Worm (Caenorhabditis elegans) whole organism, L1 larva: Measurements from ENCODE around the gene W03G11.2.

Source experiments
- C16A3.4 ChIP-seq: fragments of 150-350 bp; optimal IDR thresholded peaks from 2 replicates; lab custom pipeline; 2014; ENCODE audit warnings: missing biosample characterization, missing genetic modification characterization
- C34B4.2 ChIP-seq: sonication (generic microtip); optimal IDR thresholded peaks from 2 replicates; lab custom pipeline; 2017; ENCODE audit warnings: mild to moderate bottlenecking, missing genetic modification characterization, missing compliant biosample characterization
- Y116A8C.19 ChIP-seq: sonication (generic microtip); optimal IDR thresholded peaks from 2 replicates; lab custom pipeline; 2016; ENCODE audit warnings: missing compliant biosample characterization, missing genetic modification characterization, borderline replicate concordance
- aha-1 ChIP-seq: fragments of 150-350 bp; optimal IDR thresholded peaks from 2 replicates; lab custom pipeline; 2014; ENCODE audit warnings: missing biosample characterization, missing genetic modification characterization
- aly-2 ChIP-seq: fragments of 150-350 bp; optimal IDR thresholded peaks from 2 replicates; lab custom pipeline; 2014; ENCODE audit warnings: missing biosample characterization, missing genetic modification characterization
- ceh-82 ChIP-seq, 3 experiments: fragments of 150-350 bp in 1 of 3; sonication (generic microtip) in 2 of 3; optimal IDR thresholded peaks; 2 replicates each; lab custom pipeline; 2014 to 2017; ENCODE audit warnings: missing biosample characterization in 3 of 3, missing genetic modification characterization in 3 of 3
- ceh-90 ChIP-seq: sonication (generic microtip); optimal IDR thresholded peaks from 2 replicates; lab custom pipeline; 2016; ENCODE audit warnings: missing genetic modification characterization, missing compliant biosample characterization
- efl-1 ChIP-seq, 4 experiments: fragments of 150-350 bp; optimal IDR thresholded peaks in 3 of 4; peaks in 1 of 4; 1 replicate in 1 of 4; 2 replicates in 3 of 4; lab custom pipeline; 2014; ENCODE audit warnings: missing biosample characterization in 2 of 4, missing genetic modification characterization in 2 of 4, missing genetic modification reagents in 2 of 4
- egl-13 ChIP-seq: sonication (generic microtip); optimal IDR thresholded peaks from 2 replicates; lab custom pipeline; 2016; ENCODE audit warnings: missing genotype, missing genetic modification reagents, missing genetic modification characterization, missing compliant biosample characterization
- egl-27 ChIP-seq, 2 experiments: fragments of 150-350 bp in 1 of 2; sonication (generic microtip); optimal IDR thresholded peaks; 3 replicates each; lab custom pipeline; 2017 to 2018; ENCODE audit warnings: missing biosample characterization in 2 of 2, missing genetic modification characterization in 2 of 2, missing genetic modification reagents in 2 of 2
- ets-5 ChIP-seq: fragments of 200-800 bp; sonication (Bioruptor generic); IDR thresholded peaks from 2 replicates; pipeline ENCODE4 v1.3.6; 2022; ENCODE audit warnings: missing genetic modification characterization, missing compliant biosample characterization
- fkh-8 ChIP-seq: sonication (generic microtip); optimal IDR thresholded peaks from 2 replicates; lab custom pipeline; 2016; ENCODE audit warnings: mild to moderate bottlenecking, missing genetic modification characterization, missing compliant biosample characterization
- fos-1 ChIP-seq: fragments of 150-350 bp; optimal IDR thresholded peaks from 2 replicates; lab custom pipeline; 2014; ENCODE audit warnings: missing biosample characterization, missing genetic modification characterization
- grh-1 ChIP-seq: fragments of 200-800 bp; sonication (Bioruptor generic); IDR thresholded peaks from 2 replicates; pipeline ENCODE4 v1.3.6; 2022; ENCODE audit warnings: missing genetic modification reagents, missing genetic modification characterization, missing compliant biosample characterization
- hlh-17 ChIP-seq: fragments of 200-800 bp; sonication (Bioruptor generic); optimal IDR thresholded peaks from 2 replicates; lab custom pipeline; 2018; ENCODE audit warnings: missing genetic modification characterization, mild to moderate bottlenecking, missing compliant biosample characterization, moderate library complexity, borderline replicate concordance
- hlh-4 ChIP-seq: sonication (generic microtip); optimal IDR thresholded peaks from 2 replicates; lab custom pipeline; 2016; ENCODE audit warnings: mild to moderate bottlenecking, missing genetic modification characterization, missing compliant biosample characterization
- hpl-2 ChIP-seq: fragments of 150-350 bp; optimal IDR thresholded peaks from 2 replicates; lab custom pipeline; 2014; ENCODE audit warnings: missing biosample characterization, missing genetic modification reagents, missing genetic modification characterization
- irx-1 ChIP-seq: sonication (generic microtip); optimal IDR thresholded peaks from 2 replicates; lab custom pipeline; 2016; ENCODE audit warnings: missing genetic modification characterization, missing compliant biosample characterization
- jun-1 ChIP-seq: fragments of 150-350 bp; optimal IDR thresholded peaks from 2 replicates; lab custom pipeline; 2014; ENCODE audit warnings: missing biosample characterization, missing genetic modification reagents, missing genetic modification characterization
- lin-15B ChIP-seq: fragments of 150-350 bp; sonication (generic microtip); optimal IDR thresholded peaks from 3 replicates; lab custom pipeline; 2014; ENCODE audit warnings: missing biosample characterization, missing genetic modification characterization
- lin-35 ChIP-seq, 2 experiments: fragments of 150-350 bp; optimal IDR thresholded peaks; 2 replicates each; lab custom pipeline; 2014; ENCODE audit warnings: missing biosample characterization in 2 of 2, missing genetic modification characterization in 2 of 2, missing genetic modification reagents in 2 of 2
- lir-3 ChIP-seq: sonication (generic microtip); optimal IDR thresholded peaks from 2 replicates; lab custom pipeline; 2016; ENCODE audit warnings: mild to moderate bottlenecking, missing genetic modification characterization, moderate library complexity, missing compliant biosample characterization; ENCODE audit not compliant: poor library complexity
- lsy-2 ChIP-seq, 2 experiments: fragments of 150-350 bp; optimal IDR thresholded peaks; 2 replicates each; lab custom pipeline; 2014; ENCODE audit warnings: missing biosample characterization in 2 of 2, missing genetic modification characterization in 2 of 2
- mab-9 ChIP-seq: fragments of 200-800 bp; sonication (Bioruptor generic); IDR thresholded peaks from 2 replicates; pipeline ENCODE4 v1.3.6; 2022; ENCODE audit warnings: missing genetic modification reagents, missing genetic modification characterization, missing compliant biosample characterization
- mdl-1 ChIP-seq, 2 experiments: fragments of 150-350 bp; optimal IDR thresholded peaks; 2 replicates each; lab custom pipeline; 2014 to 2017; ENCODE audit warnings: missing biosample characterization in 2 of 2, missing genetic modification characterization in 2 of 2, inconsistent platforms in 1 of 2
- mef-2 ChIP-seq: fragments of 150-350 bp; optimal IDR thresholded peaks from 2 replicates; lab custom pipeline; 2014; ENCODE audit warnings: missing biosample characterization, missing genetic modification characterization
- mep-1 ChIP-seq: fragments of 150-350 bp; optimal IDR thresholded peaks from 2 replicates; lab custom pipeline; 2014; ENCODE audit warnings: missing biosample characterization, missing genetic modification characterization
- nhr-11 ChIP-seq: fragments of 150-350 bp; optimal IDR thresholded peaks from 2 replicates; lab custom pipeline; 2014; ENCODE audit warnings: missing biosample characterization, missing genetic modification characterization
- nhr-12 ChIP-seq: sonication (generic microtip); optimal IDR thresholded peaks from 2 replicates; lab custom pipeline; 2017; ENCODE audit warnings: missing biosample characterization, missing genetic modification characterization
- nhr-20 ChIP-seq: sonication (generic microtip); optimal IDR thresholded peaks from 2 replicates; lab custom pipeline; 2016; ENCODE audit warnings: mild to moderate bottlenecking, missing genetic modification characterization, missing compliant biosample characterization
- nhr-237 ChIP-seq: fragments of 150-350 bp; optimal IDR thresholded peaks from 2 replicates; lab custom pipeline; 2014; ENCODE audit warnings: missing biosample characterization, missing genetic modification characterization
- nhr-76 ChIP-seq: sonication (generic microtip); optimal IDR thresholded peaks from 2 replicates; lab custom pipeline; 2017; ENCODE audit warnings: missing biosample characterization, missing genetic modification characterization
- nhr-77 ChIP-seq: fragments of 150-350 bp; optimal IDR thresholded peaks from 2 replicates; lab custom pipeline; 2014; ENCODE audit warnings: missing biosample characterization, missing genetic modification characterization
- nhr-84 ChIP-seq: sonication (generic microtip); optimal IDR thresholded peaks from 2 replicates; lab custom pipeline; 2017; ENCODE audit warnings: missing biosample characterization, missing genetic modification characterization
- nhr-85 ChIP-seq: sonication (generic microtip); peaks from one replicate; lab custom pipeline; 2016; ENCODE audit warnings: missing genetic modification characterization, inconsistent platforms, missing compliant biosample characterization
- rnt-1 ChIP-seq: sonication (generic microtip); optimal IDR thresholded peaks from 2 replicates; lab custom pipeline; 2016; ENCODE audit warnings: mild to moderate bottlenecking, missing genetic modification characterization, moderate library complexity, missing compliant biosample characterization
- skn-1 ChIP-seq: fragments of 150-350 bp; optimal IDR thresholded peaks from 2 replicates; lab custom pipeline; 2014; ENCODE audit warnings: missing biosample characterization, missing genetic modification characterization
- snpc-4 ChIP-seq: fragments of 150-350 bp; optimal IDR thresholded peaks from 2 replicates; lab custom pipeline; 2014; ENCODE audit warnings: missing biosample characterization, missing genetic modification characterization
- sox-4 ChIP-seq: sonication (generic microtip); optimal IDR thresholded peaks from 2 replicates; lab custom pipeline; 2016; ENCODE audit warnings: missing genetic modification characterization, missing compliant biosample characterization
- sptf-1 ChIP-seq: fragments of 150-350 bp; optimal IDR thresholded peaks from 2 replicates; lab custom pipeline; 2014; ENCODE audit warnings: missing biosample characterization, missing genetic modification characterization
- sup-37 ChIP-seq: fragments of 200-800 bp; sonication (Bioruptor generic); optimal IDR thresholded peaks from 2 replicates; lab custom pipeline; 2018; ENCODE audit warnings: mild to moderate bottlenecking, missing genetic modification characterization, missing compliant biosample characterization
- tlp-1 ChIP-seq: fragments of 150-350 bp; optimal IDR thresholded peaks from 2 replicates; lab custom pipeline; 2014; ENCODE audit warnings: missing biosample characterization, missing genetic modification characterization
- unc-130 ChIP-seq: fragments of 150-350 bp; optimal IDR thresholded peaks from 2 replicates; lab custom pipeline; 2017; ENCODE audit warnings: missing biosample characterization, missing genetic modification characterization, inconsistent platforms
- unc-30 ChIP-seq: sonication (generic microtip); optimal IDR thresholded peaks from 2 replicates; lab custom pipeline; 2017; ENCODE audit warnings: missing biosample characterization, missing genetic modification characterization
- unc-62 ChIP-seq: fragments of 150-350 bp; optimal IDR thresholded peaks from 2 replicates; lab custom pipeline; 2014; ENCODE audit warnings: missing biosample characterization, missing genetic modification reagents, missing genetic modification characterization
- unc-86 ChIP-seq: sonication (generic microtip); optimal IDR thresholded peaks from 2 replicates; lab custom pipeline; 2016; ENCODE audit warnings: missing genetic modification characterization, missing compliant biosample characterization
- unc-98 ChIP-seq: fragments of 200-800 bp; sonication (Bioruptor generic); IDR thresholded peaks from 2 replicates; pipeline ENCODE4 v1.3.6; 2022; ENCODE audit warnings: missing genetic modification characterization, missing compliant biosample characterization
- vab-15 ChIP-seq: sonication (generic microtip); optimal IDR thresholded peaks from 2 replicates; lab custom pipeline; 2017; ENCODE audit warnings: missing genotype, mild to moderate bottlenecking, missing genetic modification characterization, missing compliant biosample characterization
- ztf-4 ChIP-seq: fragments of 150-350 bp; optimal IDR thresholded peaks from 2 replicates; lab custom pipeline; 2014; ENCODE audit warnings: missing biosample characterization, missing genetic modification characterization

W03G11.2 gene

DNA sequence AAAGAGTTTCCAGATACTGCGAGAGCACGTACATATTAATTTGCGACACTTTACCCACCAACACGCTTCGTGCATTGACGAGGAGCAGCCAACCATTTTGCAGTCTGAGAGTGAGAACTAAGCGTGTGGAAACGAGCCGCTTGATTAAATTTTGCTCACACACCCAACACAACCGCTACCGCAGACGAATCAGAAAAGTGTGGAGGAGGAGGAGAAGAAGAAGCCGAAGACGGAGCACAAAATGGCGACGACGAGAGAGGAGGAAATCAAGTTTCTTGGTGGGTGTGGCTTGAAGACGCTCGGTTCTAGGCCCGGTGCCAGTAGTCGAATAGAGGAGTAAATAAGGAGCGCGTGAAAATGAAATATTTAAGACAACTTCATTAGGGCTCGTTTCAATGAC is 25.6 kb downstream of the W03G11.2 start (continued):
- TF ChIP-seq ceh-90 (tag; lab: Kevin White, UChicago) (no peak), rnt-1 (tag; lab: Kevin White, UChicago) (no peak), nhr-77 (tag; lab: Kevin White, UChicago) (no peak), sup-37 (GFP tag; lab: Kevin White, UChicago) (no peak), ceh-82 (tag; optimal IDR thresholded peaks at IDR 0.05; lab: Kevin White, UChicago) (no peak), unc-130 (tag; lab: Kevin White, UChicago) (no peak), grh-1 (no peak), unc-30 (no peak), hlh-4 (no peak), nhr-12 (tag; lab: Kevin White, UChicago) (no peak), nhr-85 (tag; lab: Kevin White, UChicago) (no peak), nhr-84 (tag; lab: Kevin White, UChicago) (no peak), mab-9 (no peak), C34B4.2 (tag; lab: Kevin White, UChicago) (no peak), egl-13 (tag; lab: Kevin White, UChicago) (no peak), egl-27 (tag; optimal IDR thresholded peaks at IDR 0.05; lab: Kevin White, UChicago) (no peak), hlh-17 (GFP tag; lab: Kevin White, UChicago) (no peak), lir-3 (tag; lab: Kevin White, UChicago) (no peak)

DNA sequence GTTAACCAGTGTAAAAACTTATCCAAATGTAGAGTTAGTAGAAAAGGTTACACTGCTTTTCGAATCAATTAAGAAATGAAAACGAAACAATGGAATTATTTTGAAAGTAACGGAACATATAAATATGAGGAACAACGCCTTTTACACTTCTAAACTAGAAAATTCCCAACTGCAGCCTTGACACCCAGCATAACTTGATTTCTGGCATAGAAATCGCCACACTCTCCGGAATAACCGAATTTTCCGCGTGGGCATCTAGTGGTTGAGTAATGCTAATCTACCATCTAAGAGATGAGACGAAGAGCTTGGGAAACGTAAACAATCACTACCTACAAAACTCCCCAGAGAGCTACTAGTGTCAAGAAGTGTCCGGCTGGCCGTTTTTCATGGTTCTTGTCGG is 27.2 kb downstream of the W03G11.2 start:
- no peak for TF ChIP-seq nhr-76 (tag; lab: Kevin White, UChicago)
- no peak for TF ChIP-seq fos-1 (tag; lab: Kevin White, UChicago)
- TF ChIP-seq mdl-1 (tag; optimal IDR thresholded peaks at IDR 0.05; lab: Kevin White, UChicago), result no peak
- no peak for TF ChIP-seq sox-4
- TF ChIP-seq jun-1, result no peak
- no peak for TF ChIP-seq unc-62 (GFP tag; lab: Kevin White, UChicago)
- TF ChIP-seq lsy-2 (tag; optimal IDR thresholded peaks at IDR 0.05; lab: Kevin White, UChicago), result no peak
- no peak for TF ChIP-seq mef-2 (tag; lab: Kevin White, UChicago)
- no peak for TF ChIP-seq aha-1

DNA sequence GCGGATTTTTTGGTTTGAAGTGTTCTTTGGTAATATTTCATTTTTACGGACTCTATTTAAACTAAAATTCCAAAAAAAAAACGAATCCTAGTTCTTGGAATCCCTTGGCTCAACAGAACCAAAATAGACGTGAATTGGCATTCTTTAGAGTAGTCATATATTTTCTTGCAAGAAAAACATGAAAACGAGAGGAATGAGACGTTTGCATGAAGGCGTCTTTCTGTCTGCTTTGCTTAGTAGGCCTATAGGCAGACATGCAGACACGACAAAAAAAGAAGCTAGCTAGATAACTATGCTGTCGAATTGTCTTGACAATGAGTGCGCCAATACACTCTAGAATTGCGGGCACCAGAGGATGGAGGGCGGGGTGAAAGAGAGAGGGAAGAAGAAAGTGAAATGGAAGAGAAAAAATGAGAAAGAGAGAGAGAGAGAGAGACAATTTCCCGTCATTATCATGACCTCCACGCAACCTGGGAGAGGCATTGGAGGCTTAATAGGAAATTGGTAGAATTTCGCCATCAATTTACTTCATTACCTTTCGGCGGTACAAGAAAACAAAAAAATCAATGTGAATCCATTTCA is 27.7 kb downstream of the W03G11.2 start:
- TF ChIP-seq vab-15 (tag; lab: Kevin White, UChicago), result no peak
- no peak for TF ChIP-seq ets-5 (GFP tag; lab: Robert Waterston, UW)
- TF ChIP-seq mep-1 (tag; lab: Kevin White, UChicago), result no peak
- no peak for TF ChIP-seq irx-1 (tag; lab: Kevin White, UChicago)
- TF ChIP-seq skn-1 (tag; lab: Kevin White, UChicago), result no peak
- no peak for TF ChIP-seq nhr-76 (tag; lab: Kevin White, UChicago)
- TF ChIP-seq unc-62 (GFP tag; lab: Kevin White, UChicago), result no peak
- no peak for TF ChIP-seq efl-1 (optimal IDR thresholded peaks at IDR 0.05; lab: Kevin White, UChicago)
- TF ChIP-seq efl-1 (GFP tag; optimal IDR thresholded peaks at IDR 0.05 in 1 of 2; lab: Kevin White, UChicago), result no peak
- TF ChIP-seq ztf-4 (tag; lab: Kevin White, UChicago), result no peak
- TF ChIP-seq grh-1, result no peak
- no peak for TF ChIP-seq sptf-1 (tag; lab: Kevin White, UChicago)
- TF ChIP-seq nhr-237 (tag; lab: Kevin White, UChicago), result no peak
- TF ChIP-seq unc-98 (GFP tag; lab: Robert Waterston, UW), result no peak
- no peak for TF ChIP-seq snpc-4 (tag; lab: Kevin White, UChicago)
- TF ChIP-seq aly-2 (tag; lab: Kevin White, UChicago), result no peak
- TF ChIP-seq unc-30, result no peak
- TF ChIP-seq fkh-8, result peak; percentile 74
- TF ChIP-seq hlh-17 (GFP tag; lab: Kevin White, UChicago), result no peak
- TF ChIP-seq sup-37 (GFP tag; lab: Kevin White, UChicago), result no peak
- no peak for TF ChIP-seq nhr-12 (tag; lab: Kevin White, UChicago)
- TF ChIP-seq hpl-2 (GFP tag; lab: Kevin White, UChicago), result no peak
- no peak for TF ChIP-seq Y116A8C.19 (tag; lab: Kevin White, UChicago)
- TF ChIP-seq C16A3.4, result no peak
- peak; percentile 80 for TF ChIP-seq nhr-85 (tag; lab: Kevin White, UChicago)
- TF ChIP-seq unc-86 (tag; lab: Kevin White, UChicago), result no peak
- no peak for TF ChIP-seq tlp-1
- TF ChIP-seq nhr-84 (tag; lab: Kevin White, UChicago), result no peak
- no peak for TF ChIP-seq nhr-20
- TF ChIP-seq ceh-90 (tag; lab: Kevin White, UChicago), result no peak
- no peak for TF ChIP-seq unc-130 (tag; lab: Kevin White, UChicago)
- TF ChIP-seq lin-35 (GFP tag; optimal IDR thresholded peaks at IDR 0.05; lab: Kevin White, UChicago), result no peak
- TF ChIP-seq lin-15B (tag; lab: Kevin White, UChicago), result no peak
- no peak for TF ChIP-seq nhr-11 (tag; lab: Kevin White, UChicago)
